Worm (Caenorhabditis elegans): ENCODE measurements around the gene grld-1.

Gene grld-1

ce11 chrIV:143807-144371 lies 18.2 kb upstream of the grld-1 start (continued):
- TF ChIP-seq aptf-2 (GFP tag; conservative IDR thresholded peaks at IDR 0.05): 0 out of 2 replicates have a peak, but pooled peaks have one; percentile 44
- TF ChIP-seq rcor-1 (GFP tag; IDR thresholded peaks at IDR 0.05): no peak
- peak; percentile 71 for TF ChIP-seq mcd-1 (GFP tag; IDR thresholded peaks at IDR 0.05)
- TF ChIP-seq hmg-20 (GFP tag; IDR thresholded peaks at IDR 0.05): no peak
- TF ChIP-seq fkh-3 (tag; optimal IDR thresholded peaks at IDR 0.05): no peak
- no peak for TF ChIP-seq B0336.3 (GFP tag; IDR thresholded peaks at IDR 0.05)
- TF ChIP-seq snpc-4 (GFP tag; optimal IDR thresholded peaks at IDR 0.05): peak; percentile 28
- peak in 1 of 4 experiments; percentile 58 for TF ChIP-seq snpc-4 (tag; optimal IDR thresholded peaks at IDR 0.05)
- TF ChIP-seq B0261.1 (tag; optimal IDR thresholded peaks at IDR 0.05): peak; percentile 92

ce11 chrIV:141022-141421 lies 15.3 kb upstream of the grld-1 start:
- TF ChIP-seq egrh-3 (GFP tag; IDR thresholded peaks at IDR 0.05) (peak; percentile 74; the same call in 1 of the 2 replicates), snpc-4 (GFP tag; optimal IDR thresholded peaks at IDR 0.05) (no peak), snpc-4 (tag; optimal IDR thresholded peaks at IDR 0.05) (no peak), zfh-2 (GFP tag; conservative IDR thresholded peaks at IDR 0.05) (peak; percentile 74)

- peak; percentile 86 for TF ChIP-seq egrh-3 (GFP tag; IDR thresholded peaks at IDR 0.05)
- no peak for TF ChIP-seq nfya-2 (GFP tag; IDR thresholded peaks at IDR 0.05)
- TF ChIP-seq zfh-2 (GFP tag; conservative IDR thresholded peaks at IDR 0.05): peak; percentile 80
- no peak for TF ChIP-seq sptf-2 (GFP tag; optimal IDR thresholded peaks at IDR 0.05)
- TF ChIP-seq ceh-79 (tag; optimal IDR thresholded peaks at IDR 0.05): no peak
- no peak for TF ChIP-seq nhr-179 (tag; optimal IDR thresholded peaks at IDR 0.05)
- no peak for TF ChIP-seq F33H1.4 (GFP tag; IDR thresholded peaks at IDR 0.05)
These were observed 13.9 kb upstream of the grld-1 start for ce11 chrIV:139652-140051.

- TF ChIP-seq F39B2.1 (GFP tag; IDR thresholded peaks at IDR 0.05) (no peak), aptf-2 (GFP tag; conservative IDR thresholded peaks at IDR 0.05) (no peak), mes-4 (tag; optimal IDR thresholded peaks at IDR 0.05) (no peak), die-1 (tag; optimal IDR thresholded peaks at IDR 0.05) (no peak), Y67H2A.10 (GFP tag; conservative IDR thresholded peaks at IDR 0.05) (no peak), zim-3 (tag; optimal IDR thresholded peaks at IDR 0.05) (no peak), sptf-2 (GFP tag; optimal IDR thresholded peaks at IDR 0.05) (no peak), attf-5 (GFP tag; optimal IDR thresholded peaks at IDR 0.05) (no peak), F37B4.10 (GFP tag; IDR thresholded peaks at IDR 0.05) (no peak), cebp-2 (GFP tag; IDR thresholded peaks at IDR 0.05) (no peak), unc-130 (GFP tag; optimal IDR thresholded peaks at IDR 0.05) (no peak), somi-1 (GFP tag; optimal IDR thresholded peaks at IDR 0.05) (no peak)
These were observed 8.2 kb upstream of the grld-1 start for ce11 chrIV:133968-134367.

- TF ChIP-seq dpl-1 (GFP tag; optimal IDR thresholded peaks at IDR 0.05): no peak
- no peak for TF ChIP-seq rpc-1 (optimal IDR thresholded peaks at IDR 0.05)
- no peak for TF ChIP-seq rpc-1 (tag; optimal IDR thresholded peaks at IDR 0.05)
- TF ChIP-seq athp-1 (tag; optimal IDR thresholded peaks at IDR 0.05): no peak
- TF ChIP-seq somi-1 (GFP tag; optimal IDR thresholded peaks at IDR 0.05): no peak
- TF ChIP-seq ccch-3 (GFP tag; optimal IDR thresholded peaks at IDR 0.05): no peak
- no peak for TF ChIP-seq zim-3 (tag; optimal IDR thresholded peaks at IDR 0.05)
- TF ChIP-seq cebp-1 (GFP tag; IDR thresholded peaks at IDR 0.05): no peak
- TF ChIP-seq cebp-1 (tag; optimal IDR thresholded peaks at IDR 0.05): no peak
- TF ChIP-seq bed-2 (GFP tag; IDR thresholded peaks at IDR 0.05): no peak
- TF ChIP-seq nfya-2 (GFP tag; IDR thresholded peaks at IDR 0.05): no peak
- TF ChIP-seq ceh-58 (GFP tag; IDR thresholded peaks at IDR 0.05): no peak
- TF ChIP-seq C17E4.6 (GFP tag; IDR thresholded peaks at IDR 0.05): no peak
- no peak for TF ChIP-seq F10E7.11 (tag; optimal IDR thresholded peaks at IDR 0.05)
- no peak for TF ChIP-seq nfya-1 (tag; optimal IDR thresholded peaks at IDR 0.05; ENCODE audit: borderline replicate concordance, insufficient read depth)
- no peak for TF ChIP-seq ztf-26 (tag; optimal IDR thresholded peaks at IDR 0.05)
- TF ChIP-seq Y53G8AR.9 (GFP tag; conservative IDR thresholded peaks at IDR 0.05): no peak
- no peak for TF ChIP-seq Y56A3A.18 (GFP tag; IDR thresholded peaks at IDR 0.05)
- TF ChIP-seq attf-5 (GFP tag; optimal IDR thresholded peaks at IDR 0.05): no peak
- peak; percentile 23 for TF ChIP-seq K12H6.12 (tag; optimal IDR thresholded peaks at IDR 0.05)
- no peak for TF ChIP-seq madf-10 (tag; optimal IDR thresholded peaks at IDR 0.05)
- TF ChIP-seq zfh-2 (GFP tag; conservative IDR thresholded peaks at IDR 0.05): 0 out of 2 replicates have a peak, but pooled peaks have one; percentile 25
These were observed 6.4 kb upstream of the grld-1 start, which contains the start of gene daf-1 for ce11 chrIV:132095-132494. Gene daf-1 (plus strand): TSS chrIV:132416.
